Worm (Caenorhabditis elegans) whole organism, L4 larva: ENCODE results near the gene T08A11.1.

ENCODE experiments used
- D1046.2 ChIP-seq: fragments of 200-800 bp; sonication (Bioruptor generic); IDR thresholded peaks from 2 replicates; pipeline ENCODE4 v1.3.6; 2022; ENCODE audit warnings: missing genetic modification characterization, missing compliant biosample characterization
- F10B5.3 ChIP-seq: sonication (generic microtip); optimal IDR thresholded peaks from 2 replicates; lab custom pipeline; 2016; ENCODE audit warnings: mild to moderate bottlenecking, missing genetic modification characterization, missing compliant biosample characterization
- F26F4.8 ChIP-seq: fragments of 200-800 bp; sonication (Bioruptor generic); conservative IDR thresholded peaks from 2 replicates; pipeline ENCODE4 v1.3.6; 2022; ENCODE audit warnings: missing genetic modification characterization, missing compliant biosample characterization
- R02D3.7 ChIP-seq: fragments of 150-350 bp; sonication (generic microtip); optimal IDR thresholded peaks from 3 replicates; lab custom pipeline; 2014; ENCODE audit warnings: missing biosample characterization, missing genetic modification characterization
- T20F7.1 ChIP-seq: fragments of 200-800 bp; sonication (Bioruptor generic); optimal IDR thresholded peaks from 2 replicates; lab custom pipeline; 2018; ENCODE audit warnings: mild to moderate bottlenecking, missing genetic modification characterization, missing compliant biosample characterization
- T26A8.4 ChIP-seq: fragments of 200-800 bp; sonication (Bioruptor generic); IDR thresholded peaks from 2 replicates; pipeline ENCODE4 v1.3.6; 2022; ENCODE audit warnings: missing genetic modification characterization, missing compliant biosample characterization
- ZK337.2 ChIP-seq: fragments of 200-800 bp; sonication (Bioruptor generic); IDR thresholded peaks from 2 replicates; pipeline ENCODE4 v1.3.6; 2022; ENCODE audit warnings: missing genetic modification reagents, missing genetic modification characterization, missing compliant biosample characterization
- ama-1 ChIP-seq: fragments of 150-350 bp; optimal IDR thresholded peaks from 2 replicates; lab custom pipeline; 2014; ENCODE audit warnings: inconsistent platforms, mixed read lengths
- arid-1 ChIP-seq: fragments of 200-800 bp; sonication (Bioruptor generic); conservative IDR thresholded peaks from 2 replicates; pipeline ENCODE4 v1.3.6; 2022; ENCODE audit warnings: missing genetic modification reagents, missing genetic modification characterization, missing compliant biosample characterization
- ceh-28 ChIP-seq: fragments of 150-350 bp; optimal IDR thresholded peaks from 2 replicates; lab custom pipeline; 2014; ENCODE audit warnings: missing biosample characterization, missing genetic modification reagents, missing genetic modification characterization
- ceh-82 ChIP-seq: sonication (generic microtip); optimal IDR thresholded peaks from 2 replicates; lab custom pipeline; 2017; ENCODE audit warnings: missing biosample characterization, missing genetic modification characterization
- cey-2 ChIP-seq: sonication (generic microtip); optimal IDR thresholded peaks from 3 replicates; lab custom pipeline; 2017; ENCODE audit warnings: missing genetic modification characterization, mild to moderate bottlenecking, missing compliant biosample characterization, antibody characterized with exemption, borderline replicate concordance; ENCODE audit not compliant: insufficient read depth
- daf-19 ChIP-seq: fragments of 200-800 bp; sonication (Bioruptor generic); conservative IDR thresholded peaks from 2 replicates; pipeline ENCODE4 v1.3.6; 2022; ENCODE audit warnings: missing genetic modification characterization, missing compliant biosample characterization
- dmd-6 ChIP-seq: fragments of 200-800 bp; sonication (Bioruptor generic); IDR thresholded peaks from 2 replicates; pipeline ENCODE4 v1.3.6; 2022; ENCODE audit warnings: missing genetic modification reagents, missing genetic modification characterization, missing compliant biosample characterization
- dmd-9 ChIP-seq: fragments of 200-800 bp; sonication (Bioruptor generic); IDR thresholded peaks from 2 replicates; pipeline ENCODE4 v1.3.6; 2022; ENCODE audit warnings: missing genetic modification reagents, missing genetic modification characterization, missing compliant biosample characterization
- dve-1 ChIP-seq: sonication (generic microtip); optimal IDR thresholded peaks from 2 replicates; lab custom pipeline; 2017; ENCODE audit warnings: antibody characterized with exemption, mild to moderate bottlenecking, missing genetic modification characterization, missing compliant biosample characterization; ENCODE audit not compliant: insufficient read depth
- egl-27 ChIP-seq: sonication (generic microtip); optimal IDR thresholded peaks from 3 replicates; lab custom pipeline; 2017; ENCODE audit warnings: missing biosample characterization, missing genetic modification reagents, missing genetic modification characterization
- egl-43 ChIP-seq: fragments of 200-800 bp; sonication (Bioruptor generic); IDR thresholded peaks from 2 replicates; pipeline ENCODE4 v1.3.6; 2022; ENCODE audit warnings: missing genetic modification reagents, missing genetic modification characterization, missing compliant biosample characterization
- fkh-10 ChIP-seq: fragments of 150-350 bp; optimal IDR thresholded peaks from 2 replicates; lab custom pipeline; 2014; ENCODE audit warnings: missing biosample characterization, missing genetic modification reagents, missing genetic modification characterization
- gei-8 ChIP-seq: fragments of 200-800 bp; sonication (Bioruptor generic); optimal IDR thresholded peaks from 2 replicates; lab custom pipeline; 2018; ENCODE audit warnings: mild to moderate bottlenecking, missing genetic modification characterization, missing compliant biosample characterization
- hlh-30 ChIP-seq: sonication (generic microtip); optimal IDR thresholded peaks from 2 replicates; lab custom pipeline; 2017; ENCODE audit warnings: antibody characterized with exemption, mild to moderate bottlenecking, missing genetic modification characterization, missing compliant biosample characterization; ENCODE audit not compliant: insufficient read depth
- hmg-1.1 ChIP-seq: fragments of 200-800 bp; sonication (Bioruptor generic); IDR thresholded peaks from 2 replicates; pipeline ENCODE4 v1.3.6; 2022; ENCODE audit warnings: missing genetic modification reagents, missing genetic modification characterization, missing compliant biosample characterization
- jun-1 ChIP-seq: fragments of 150-350 bp; optimal IDR thresholded peaks from 2 replicates; lab custom pipeline; 2014; ENCODE audit warnings: missing biosample characterization, missing genetic modification reagents, missing genetic modification characterization
- lin-13 ChIP-seq: fragments of 150-350 bp; optimal IDR thresholded peaks from 2 replicates; lab custom pipeline; 2014; ENCODE audit warnings: missing biosample characterization, missing genetic modification reagents, missing genetic modification characterization
- lin-29 ChIP-seq: fragments of 200-800 bp; sonication (Bioruptor generic); IDR thresholded peaks from 2 replicates; pipeline ENCODE4 v1.3.6; 2022; ENCODE audit warnings: missing genetic modification reagents, missing genetic modification characterization, missing compliant biosample characterization
- lir-3 ChIP-seq: sonication (generic microtip); optimal IDR thresholded peaks from 2 replicates; lab custom pipeline; 2016; ENCODE audit warnings: mild to moderate bottlenecking, missing genetic modification characterization, missing compliant biosample characterization
- madf-5 ChIP-seq, 2 experiments: fragments of 200-800 bp; sonication (Bioruptor generic); IDR thresholded peaks; 2 replicates each; pipeline ENCODE4 v1.3.6; 2022; ENCODE audit warnings: missing compliant biosample characterization in 2 of 2, missing genetic modification characterization in 2 of 2
- mdl-1 ChIP-seq, 2 experiments: fragments of 150-350 bp in 1 of 2; sonication (generic microtip) in 1 of 2; optimal IDR thresholded peaks; 2 replicates each; lab custom pipeline; 2014 to 2017; ENCODE audit warnings: missing biosample characterization in 2 of 2, missing genetic modification characterization in 2 of 2
- mxl-2 ChIP-seq: fragments of 200-800 bp; sonication (Bioruptor generic); conservative IDR thresholded peaks from 2 replicates; pipeline ENCODE4 v1.3.6; 2022; ENCODE audit warnings: missing genetic modification reagents, missing genetic modification characterization, missing compliant biosample characterization
- mxl-3 ChIP-seq: fragments of 200-800 bp; sonication (Bioruptor generic); optimal IDR thresholded peaks from 2 replicates; lab custom pipeline; 2018; ENCODE audit warnings: mild to moderate bottlenecking, missing genetic modification characterization, missing compliant biosample characterization
- nhr-10 ChIP-seq: fragments of 150-350 bp; optimal IDR thresholded peaks from 2 replicates; lab custom pipeline; 2014; ENCODE audit warnings: missing biosample characterization, missing genetic modification characterization
- nhr-111 ChIP-seq: fragments of 200-800 bp; sonication (Bioruptor generic); optimal IDR thresholded peaks from 2 replicates; lab custom pipeline; 2018; ENCODE audit warnings: mild to moderate bottlenecking, missing genetic modification characterization, missing compliant biosample characterization
- nhr-25 ChIP-seq: sonication (generic microtip); optimal IDR thresholded peaks from 2 replicates; lab custom pipeline; 2017; ENCODE audit warnings: missing genetic modification characterization, mild to moderate bottlenecking, missing compliant biosample characterization, antibody characterized with exemption, moderate library complexity, borderline replicate concordance; ENCODE audit not compliant: insufficient read depth
- nhr-28 ChIP-seq: fragments of 150-350 bp; optimal IDR thresholded peaks from 2 replicates; lab custom pipeline; 2014; ENCODE audit warnings: missing biosample characterization, missing genetic modification characterization
- nhr-42 ChIP-seq: fragments of 200-800 bp; sonication (Bioruptor generic); IDR thresholded peaks from 2 replicates; pipeline ENCODE4 v1.3.6; 2022; ENCODE audit warnings: missing genetic modification characterization, missing compliant biosample characterization
- nhr-77 ChIP-seq: fragments of 150-350 bp; optimal IDR thresholded peaks from 2 replicates; lab custom pipeline; 2014; ENCODE audit warnings: missing biosample characterization, missing genetic modification characterization
- pha-4 ChIP-seq, 2 experiments: fragments of 150-350 bp in 1 of 2; fragments of 200-800 bp in 1 of 2; sonication (Bioruptor generic) in 1 of 2; IDR thresholded peaks in 1 of 2; optimal IDR thresholded peaks in 1 of 2; 2 replicates each; pipeline versions ENCODE4 v1.3.6 to Lab custom; 2014 to 2022; ENCODE audit warnings: missing genetic modification characterization in 2 of 2, missing genetic modification reagents in 2 of 2, missing biosample characterization in 1 of 2, missing compliant biosample characterization in 1 of 2
- php-3 ChIP-seq: fragments of 200-800 bp; sonication (Bioruptor generic); IDR thresholded peaks from 2 replicates; pipeline ENCODE4 v1.3.6; 2022; ENCODE audit warnings: missing genetic modification reagents, missing genetic modification characterization, missing compliant biosample characterization
- pqm-1 ChIP-seq: sonication (generic microtip); optimal IDR thresholded peaks from 2 replicates; lab custom pipeline; 2017; ENCODE audit warnings: missing biosample characterization, missing genetic modification characterization
- rbr-2 ChIP-seq: sonication (generic microtip); optimal IDR thresholded peaks from 2 replicates; lab custom pipeline; 2016; ENCODE audit warnings: missing genotype, missing genetic modification characterization, missing compliant biosample characterization
- saeg-2 ChIP-seq: fragments of 200-800 bp; sonication (Bioruptor generic); IDR thresholded peaks from 2 replicates; pipeline ENCODE4 v1.3.6; 2022; ENCODE audit warnings: missing genetic modification reagents, missing genetic modification characterization, missing compliant biosample characterization
- sdz-12 ChIP-seq: fragments of 200-800 bp; sonication (Bioruptor generic); optimal IDR thresholded peaks from 2 replicates; lab custom pipeline; 2018; ENCODE audit warnings: mild to moderate bottlenecking, missing genetic modification characterization, missing compliant biosample characterization
- set-16 ChIP-seq: fragments of 200-800 bp; sonication (Bioruptor generic); IDR thresholded peaks from 2 replicates; pipeline ENCODE4 v1.3.6; 2022; ENCODE audit warnings: missing genetic modification reagents, missing genetic modification characterization, missing compliant biosample characterization
- snpc-4 ChIP-seq: fragments of 150-350 bp; optimal IDR thresholded peaks from 2 replicates; lab custom pipeline; 2014; ENCODE audit warnings: missing biosample characterization, missing genetic modification characterization
- spr-1 ChIP-seq: sonication (generic microtip); optimal IDR thresholded peaks from 2 replicates; lab custom pipeline; 2016; ENCODE audit warnings: mild to moderate bottlenecking, missing genetic modification characterization, missing compliant biosample characterization
- spr-3 ChIP-seq: fragments of 200-800 bp; sonication (Bioruptor generic); optimal IDR thresholded peaks from 2 replicates; lab custom pipeline; 2018; ENCODE audit warnings: mild to moderate bottlenecking, missing genetic modification characterization, missing compliant biosample characterization
- tag-97 ChIP-seq: fragments of 200-800 bp; sonication (Bioruptor generic); IDR thresholded peaks from 2 replicates; pipeline ENCODE4 v1.3.6; 2022; ENCODE audit warnings: missing genetic modification characterization, missing compliant biosample characterization
- tra-1 ChIP-seq: fragments of 200-800 bp; sonication (Bioruptor generic); IDR thresholded peaks from 2 replicates; pipeline ENCODE4 v1.3.6; 2022; ENCODE audit warnings: missing genetic modification reagents, missing genetic modification characterization, missing compliant biosample characterization
- unc-62 ChIP-seq, 3 experiments: fragments of 150-350 bp in 1 of 3; sonication (generic microtip); optimal IDR thresholded peaks in 2 of 3; peaks in 1 of 3; 1 replicate in 1 of 3; 2 replicates in 2 of 3; lab custom pipeline; 2014 to 2017; ENCODE audit warnings: missing biosample characterization in 3 of 3, missing genetic modification characterization in 3 of 3, missing genetic modification reagents in 3 of 3, missing genotype in 1 of 3
- zfp-3 ChIP-seq: fragments of 200-800 bp; sonication (Bioruptor generic); conservative IDR thresholded peaks from 2 replicates; pipeline ENCODE4 v1.3.6; 2022; ENCODE audit warnings: missing genetic modification reagents, missing genetic modification characterization, missing compliant biosample characterization

Gene T08A11.1

DNA sequence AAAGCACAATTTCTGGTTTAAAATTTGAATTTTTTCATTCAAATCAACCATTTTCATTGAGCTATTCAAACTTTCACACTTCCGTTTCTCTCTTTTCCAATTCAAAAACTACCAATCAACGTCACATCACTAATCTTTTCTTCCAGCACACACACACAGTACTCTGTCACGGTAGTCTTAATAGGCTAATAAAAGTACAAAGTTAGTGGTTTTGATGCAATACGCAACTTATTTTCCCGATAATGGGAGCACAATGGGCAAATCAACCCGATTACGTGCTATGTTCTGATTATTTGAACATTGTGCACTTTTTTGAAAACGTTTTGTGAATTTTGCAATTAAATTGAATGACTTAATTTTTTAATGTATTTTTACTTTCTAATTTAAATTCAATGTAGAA, 35.6 kb downstream of the T08A11.1 start:
- TF ChIP-seq ZK337.2 (GFP tag; lab: Robert Waterston, UW): no peak
- TF ChIP-seq saeg-2: no peak
- no peak for TF ChIP-seq nhr-42 (GFP tag; lab: Robert Waterston, UW)
- no peak for TF ChIP-seq egl-43 (GFP tag; lab: Robert Waterston, UW)
- no peak for TF ChIP-seq ceh-82 (tag; lab: Kevin White, UChicago)
- no peak for TF ChIP-seq R02D3.7 (tag; lab: Kevin White, UChicago)
- no peak for TF ChIP-seq sdz-12 (GFP tag; lab: Kevin White, UChicago)
- no peak for TF ChIP-seq madf-5 (GFP tag; IDR thresholded peaks at IDR 0.05; lab: Robert Waterston, UW)
- no peak for TF ChIP-seq cey-2
- no peak for TF ChIP-seq egl-27 (tag; lab: Kevin White, UChicago)
- no peak for TF ChIP-seq lin-29 (GFP tag; lab: Robert Waterston, UW)
- TF ChIP-seq dve-1 (tag; lab: Kevin White, UChicago): peak; percentile 37
- TF ChIP-seq set-16 (GFP tag; lab: Robert Waterston, UW): no peak
- TF ChIP-seq ceh-28 (tag; lab: Kevin White, UChicago): no peak
- no peak for TF ChIP-seq mdl-1 (tag; optimal IDR thresholded peaks at IDR 0.05; lab: Kevin White, UChicago)
- no peak for TF ChIP-seq snpc-4 (tag; lab: Kevin White, UChicago)
- TF ChIP-seq T20F7.1: peak; percentile 7
- TF ChIP-seq hmg-1.1 (GFP tag; lab: Robert Waterston, UW): no peak
- no peak for TF ChIP-seq mxl-3 (GFP tag; lab: Kevin White, UChicago)
- no peak for TF ChIP-seq nhr-111
- no peak for TF ChIP-seq F10B5.3
- TF ChIP-seq nhr-28 (tag; lab: Kevin White, UChicago): peak; percentile 75
- TF ChIP-seq pqm-1 (tag; lab: Kevin White, UChicago): peak; percentile 78
- TF ChIP-seq daf-19 (GFP tag; lab: Robert Waterston, UW): no peak
- TF ChIP-seq gei-8 (GFP tag; lab: Kevin White, UChicago): no peak
- TF ChIP-seq D1046.2 (GFP tag; lab: Robert Waterston, UW): no peak
- no peak for TF ChIP-seq ama-1
- no peak for TF ChIP-seq nhr-10 (tag; lab: Kevin White, UChicago)
- TF ChIP-seq spr-3 (GFP tag; lab: Kevin White, UChicago): no peak
- TF ChIP-seq zfp-3 (GFP tag; lab: Robert Waterston, UW): no peak
- no peak for TF ChIP-seq pha-4 (GFP tag; IDR thresholded peaks at IDR 0.05; lab: Robert Waterston, UW)
- no peak for TF ChIP-seq pha-4 (tag; optimal IDR thresholded peaks at IDR 0.05; lab: Kevin White, UChicago)
- no peak for TF ChIP-seq F26F4.8
- no peak for TF ChIP-seq fkh-10 (GFP tag; lab: Kevin White, UChicago)
- TF ChIP-seq jun-1 (tag; lab: Kevin White, UChicago): no peak
- TF ChIP-seq tag-97: no peak
- no peak for TF ChIP-seq lir-3 (tag; lab: Kevin White, UChicago)
- no peak for TF ChIP-seq dmd-9 (GFP tag; lab: Robert Waterston, UW)
- TF ChIP-seq hlh-30 (tag; lab: Kevin White, UChicago): no peak
- no peak for TF ChIP-seq mxl-2 (GFP tag; lab: Robert Waterston, UW)
- TF ChIP-seq lin-13 (GFP tag; lab: Kevin White, UChicago): no peak
- TF ChIP-seq nhr-25 (tag; lab: Kevin White, UChicago): no peak
- no peak for TF ChIP-seq T26A8.4 (GFP tag; lab: Robert Waterston, UW)
- TF ChIP-seq unc-62 (GFP tag; optimal IDR thresholded peaks at IDR 0.05 in 1 of 2; lab: Kevin White, UChicago): no peak
- no peak for TF ChIP-seq unc-62 (tag; optimal IDR thresholded peaks at IDR 0.05; lab: Kevin White, UChicago)
- TF ChIP-seq spr-1 (tag; lab: Kevin White, UChicago): no peak
- TF ChIP-seq nhr-77: peak; percentile 9
- TF ChIP-seq tra-1 (GFP tag; lab: Robert Waterston, UW): no peak
- TF ChIP-seq php-3: peak; percentile 31; the same call in 1 of the 2 replicates
- TF ChIP-seq arid-1 (GFP tag; lab: Robert Waterston, UW): no peak
- peak; percentile 72; the same call in 1 of the 2 replicates for TF ChIP-seq dmd-6 (GFP tag; lab: Robert Waterston, UW)
- no peak for TF ChIP-seq rbr-2 (tag; lab: Kevin White, UChicago)
